Fruit fly (Drosophila melanogaster) whole organism, pupa: ENCODE measurements around the gene Brd8.

Experiments used
- CG10348 ChIP-seq: fragments of 200-800 bp; sonication (Bioruptor generic); IDR thresholded peaks from 2 replicates; pipeline ENCODE4 v1.3.6; 2022; ENCODE audit warnings: missing biosample characterization, missing genetic modification characterization
- CG12605 ChIP-seq: fragments of 200-800 bp; sonication (Bioruptor generic); IDR thresholded peaks from 2 replicates; pipeline ENCODE4 v1.3.6; 2022; ENCODE audit warnings: missing biosample characterization, missing genetic modification characterization
- CG13204 ChIP-seq: fragments of 200-800 bp; sonication (Bioruptor generic); optimal IDR thresholded peaks from 2 replicates; lab custom pipeline; 2018; ENCODE audit warnings: missing biosample characterization, mild to moderate bottlenecking, missing genetic modification characterization, moderate library complexity
- CG14655 ChIP-seq: fragments of 200-800 bp; sonication (Bioruptor generic); optimal IDR thresholded peaks from 3 replicates; lab custom pipeline; 2017; ENCODE audit warnings: mild to moderate bottlenecking, missing biosample characterization, missing genetic modification reagents, missing genetic modification characterization
- CG15710 ChIP-seq: fragments of 200-800 bp; sonication (Bioruptor generic); optimal IDR thresholded peaks from 2 replicates; lab custom pipeline; 2018; ENCODE audit warnings: missing biosample characterization, mild to moderate bottlenecking, missing genetic modification characterization, moderate library complexity
- CG17806 ChIP-seq: fragments of 200-800 bp; sonication (Bioruptor generic); optimal IDR thresholded peaks from 2 replicates; lab custom pipeline; 2018; ENCODE audit warnings: missing biosample characterization, mild to moderate bottlenecking, missing genetic modification characterization, moderate library complexity
- CG32121 ChIP-seq: fragments of 200-800 bp; sonication (Bioruptor generic); IDR thresholded peaks from 2 replicates; pipeline ENCODE4 v1.3.6; 2022; ENCODE audit warnings: missing biosample characterization, missing genetic modification characterization
- CG34367 ChIP-seq: fragments of 200-800 bp; sonication (Bioruptor generic); optimal IDR thresholded peaks from 2 replicates; lab custom pipeline; 2018; ENCODE audit warnings: missing biosample characterization, mild to moderate bottlenecking, missing genetic modification characterization
- CG4496 ChIP-seq: fragments of 200-800 bp; sonication (Bioruptor generic); IDR thresholded peaks from 3 replicates; pipeline ENCODE4 v1.3.6; 2022; ENCODE audit warnings: missing biosample characterization, missing genetic modification characterization
- CG8159 ChIP-seq: fragments of 200-800 bp; sonication (Bioruptor generic); optimal IDR thresholded peaks from 3 replicates; lab custom pipeline; 2018; ENCODE audit warnings: missing biosample characterization, mild to moderate bottlenecking, missing genetic modification characterization, moderate library complexity
- CG8301 ChIP-seq: fragments of 200-800 bp; sonication (Bioruptor generic); optimal IDR thresholded peaks from 2 replicates; lab custom pipeline; 2018; ENCODE audit warnings: missing biosample characterization, mild to moderate bottlenecking, missing genetic modification characterization
- CG9948 ChIP-seq: fragments of 200-800 bp; sonication (Bioruptor generic); optimal IDR thresholded peaks from 2 replicates; lab custom pipeline; 2018; ENCODE audit warnings: missing biosample characterization, mild to moderate bottlenecking, missing genetic modification characterization, moderate library complexity
- D1 ChIP-seq: fragments of 200-800 bp; sonication (Bioruptor generic); optimal IDR thresholded peaks from 2 replicates; lab custom pipeline; 2018; ENCODE audit warnings: missing biosample characterization, mild to moderate bottlenecking, missing genetic modification characterization, moderate library complexity
- EcR ChIP-seq: fragments of 200-800 bp; sonication (Bioruptor generic); optimal IDR thresholded peaks from 3 replicates; lab custom pipeline; 2019; ENCODE audit warnings: missing biosample characterization, missing genetic modification characterization, mild to moderate bottlenecking, moderate library complexity, missing genetic modification reagents
- Ets98B ChIP-seq: fragments of 200-800 bp; sonication (Bioruptor generic); IDR thresholded peaks from 2 replicates; pipeline ENCODE4 v1.3.6; 2022; ENCODE audit warnings: missing biosample characterization, missing genetic modification characterization
- Pif1A ChIP-seq: fragments of 200-800 bp; sonication (Bioruptor generic); optimal IDR thresholded peaks from 3 replicates; lab custom pipeline; 2016; ENCODE audit warnings: missing biosample characterization, missing genetic modification characterization
- Pif1B ChIP-seq: fragments of 200-800 bp; sonication (Bioruptor generic); optimal IDR thresholded peaks from 3 replicates; lab custom pipeline; 2016; ENCODE audit warnings: missing biosample characterization, missing genetic modification characterization
- fd96Ca ChIP-seq: fragments of 200-800 bp; sonication (Bioruptor generic); IDR thresholded peaks from 3 replicates; pipeline ENCODE4 v1.3.6; 2022; ENCODE audit warnings: missing biosample characterization, missing genetic modification characterization
- gl ChIP-seq: fragments of 200-800 bp; sonication (Bioruptor generic); optimal IDR thresholded peaks from 2 replicates; lab custom pipeline; 2018; ENCODE audit warnings: missing biosample characterization, mild to moderate bottlenecking, missing genetic modification characterization
- rn ChIP-seq: fragments of 200-800 bp; sonication (Bioruptor generic); IDR thresholded peaks from 2 replicates; pipeline ENCODE4 v1.3.6; 2022; ENCODE audit warnings: missing biosample characterization, missing genetic modification characterization

Gene Brd8

dm6 chr3R:29222891-29223842 lies at the start of gene Brd8, which contains the start of gene Cisd2:
TSS of gene Brd8 (plus strand) at chr3R:29223485.
TSS of gene Cisd2 (minus strand) at chr3R:29223428.
- no peak for TF ChIP-seq EcR (GFP tag; lab: Kevin White, UChicago)
- TF ChIP-seq CG9948 (tag; lab: Kevin White, UChicago), result no peak
- TF ChIP-seq CG13204, result no peak
- TF ChIP-seq CG32121 (GFP tag; lab: Robert Waterston, UW), result no peak
- TF ChIP-seq Pif1B, result no peak
- TF ChIP-seq rn (GFP tag; lab: Robert Waterston, UW), result no peak
- TF ChIP-seq CG14655, result no peak
- no peak for TF ChIP-seq CG4496
- no peak for TF ChIP-seq CG34367 (tag; lab: Kevin White, UChicago)
- TF ChIP-seq CG15710 (tag; lab: Kevin White, UChicago), result no peak
- no peak for TF ChIP-seq gl (tag; lab: Kevin White, UChicago)
- TF ChIP-seq Pif1A (GFP tag; lab: Kevin White, UChicago), result no peak
- TF ChIP-seq CG17806 (tag; lab: Kevin White, UChicago), result no peak
- TF ChIP-seq CG10348 (GFP tag; lab: Robert Waterston, UW), result no peak

DNA sequence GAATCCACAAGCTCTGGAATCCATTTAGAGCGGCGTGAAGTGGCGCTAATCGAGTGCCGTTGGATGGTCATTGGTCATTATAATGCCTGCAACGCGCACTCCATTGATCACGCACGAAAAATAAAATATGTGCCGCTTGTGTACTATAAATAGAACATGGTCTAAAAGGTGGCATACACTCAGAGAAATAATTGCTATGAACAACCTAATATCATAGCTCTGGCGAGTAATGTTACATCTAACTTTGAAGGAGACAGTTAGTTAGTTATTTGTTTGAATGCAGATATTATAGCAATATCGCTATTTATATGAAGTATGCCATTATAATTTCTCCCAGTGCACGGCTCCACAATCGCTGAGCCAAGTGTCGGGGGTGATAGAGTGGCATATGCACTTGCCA lies 32.3 kb upstream of the Brd8 start:
- TF ChIP-seq CG4496, result 0 out of 3 replicates have a peak, but pooled peaks have one; percentile 14
- TF ChIP-seq CG10348 (GFP tag; lab: Robert Waterston, UW), result no peak

DNA sequence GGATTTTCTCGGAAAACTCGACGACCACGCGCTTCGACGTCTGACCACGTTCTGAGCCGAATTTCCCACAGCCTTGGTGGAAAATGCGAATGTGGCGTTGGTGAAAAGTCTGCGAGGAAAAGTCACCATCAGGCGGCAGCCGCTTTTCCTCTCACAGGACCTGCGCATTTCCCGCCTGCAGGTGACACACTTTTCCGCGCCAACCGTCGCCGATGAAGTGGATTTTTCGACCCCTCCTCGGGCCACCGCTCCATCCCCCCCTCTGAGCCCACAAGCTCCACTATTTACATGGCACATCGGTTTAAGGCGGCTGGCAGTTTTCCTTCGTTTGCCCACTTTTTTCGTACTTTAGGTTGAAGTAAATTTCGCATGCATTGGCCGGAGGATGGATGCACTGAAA lies 28.3 kb upstream of the Brd8 start, which contains the start of gene jus:
Gene jus (minus strand): TSS at position 38 of the 400 bp plus-strand sequence.
- TF ChIP-seq CG34367 (tag; lab: Kevin White, UChicago) (no peak), CG10348 (GFP tag; lab: Robert Waterston, UW) (no peak), CG32121 (GFP tag; lab: Robert Waterston, UW) (no peak), fd96Ca (no peak), Pif1B (no peak)

DNA sequence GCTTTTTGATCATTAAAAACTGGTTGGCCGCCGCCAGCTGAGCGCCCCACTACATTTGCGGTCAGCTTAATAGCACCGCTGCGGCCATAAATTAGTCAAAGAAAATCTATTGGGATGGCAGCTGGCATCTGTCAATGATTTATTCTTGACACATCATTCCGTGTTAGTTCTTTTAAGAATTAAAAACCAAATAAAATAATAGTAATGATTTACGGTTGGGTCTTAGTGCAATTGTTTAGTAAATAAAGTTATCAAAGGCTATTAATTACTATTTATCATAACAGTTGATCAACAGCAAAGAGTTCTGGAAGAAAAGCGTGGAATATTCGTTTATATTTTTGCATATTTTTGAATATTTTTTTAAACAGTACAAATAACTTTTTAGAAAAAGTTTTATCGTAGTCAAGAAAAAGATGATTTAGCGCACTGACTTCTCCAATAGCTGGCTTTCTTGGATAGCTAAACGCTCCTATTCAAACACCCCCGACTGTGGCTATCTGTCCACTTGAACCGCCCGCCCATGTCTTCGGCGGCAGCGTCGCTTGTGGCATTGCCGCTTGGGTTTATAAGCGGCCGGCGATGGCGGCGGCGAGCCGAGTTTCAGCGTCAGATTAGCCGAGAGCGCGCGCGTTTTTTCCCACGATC lies 26.2 kb upstream of the Brd8 start, which contains the start of gene CG14515:
Gene CG14515 (plus strand): TSS at position 590 of the 645 bp plus-strand sequence.
- TF ChIP-seq CG14655 (peak; percentile 30), Pif1A (GFP tag; lab: Kevin White, UChicago) (no peak), CG10348 (GFP tag; lab: Robert Waterston, UW) (no peak), CG9948 (tag; lab: Kevin White, UChicago) (no peak), Ets98B (GFP tag; lab: Robert Waterston, UW) (no peak), CG15710 (tag; lab: Kevin White, UChicago) (no peak), EcR (GFP tag; lab: Kevin White, UChicago) (no peak), CG32121 (GFP tag; lab: Robert Waterston, UW) (0 out of 2 replicates have a peak, but pooled peaks have one; percentile 21), CG34367 (tag; lab: Kevin White, UChicago) (no peak), fd96Ca (no peak), CG8159 (no peak), CG8301 (no peak), CG4496 (no peak; the same call in 2 of the 3 replicates), rn (GFP tag; lab: Robert Waterston, UW) (no peak), CG12605 (GFP tag; lab: Robert Waterston, UW) (no peak), CG17806 (tag; lab: Kevin White, UChicago) (no peak)

DNA sequence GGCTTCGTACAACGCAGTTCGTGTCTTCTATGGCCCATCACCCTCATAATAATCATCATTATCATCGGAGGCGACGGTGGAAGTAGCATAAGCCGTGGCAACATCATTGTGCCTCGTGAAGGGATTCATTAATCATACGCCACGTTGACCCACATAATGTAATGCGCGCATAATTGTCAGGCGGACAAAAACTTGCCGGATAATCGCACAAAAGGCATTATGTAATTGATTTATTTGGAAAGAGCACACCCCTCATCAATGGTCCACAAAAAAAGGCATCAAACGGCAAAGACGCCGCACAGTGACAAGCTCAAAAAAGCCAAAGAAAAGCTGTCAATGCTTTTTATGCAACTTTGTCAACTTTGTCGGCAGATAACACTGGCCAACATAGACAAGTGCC lies 25.0 kb upstream of the Brd8 start:
- TF ChIP-seq CG15710 (tag; lab: Kevin White, UChicago) (no peak), CG14655 (no peak), CG8159 (no peak), D1 (tag; lab: Kevin White, UChicago) (no peak), CG32121 (GFP tag; lab: Robert Waterston, UW) (no peak), Pif1A (GFP tag; lab: Kevin White, UChicago) (no peak), CG17806 (tag; lab: Kevin White, UChicago) (no peak), CG10348 (GFP tag; lab: Robert Waterston, UW) (no peak), EcR (GFP tag; lab: Kevin White, UChicago) (no peak), CG12605 (GFP tag; lab: Robert Waterston, UW) (no peak), Pif1B (no peak), CG8301 (no peak), CG13204 (no peak), Ets98B (GFP tag; lab: Robert Waterston, UW) (no peak), rn (GFP tag; lab: Robert Waterston, UW) (no peak)
